Worm (Caenorhabditis elegans): ENCODE measurements around the gene cnc-11.

cnc-11 gene

ce11 chrV:1445081-1445480 lies 2.9 kb downstream of the cnc-11 start, which contains the start of gene cnc-5 (continued):
- TF ChIP-seq unc-130 (GFP tag; optimal IDR thresholded peaks at IDR 0.05) (no peak), die-1 (tag; optimal IDR thresholded peaks at IDR 0.05) (no peak)

DNA sequence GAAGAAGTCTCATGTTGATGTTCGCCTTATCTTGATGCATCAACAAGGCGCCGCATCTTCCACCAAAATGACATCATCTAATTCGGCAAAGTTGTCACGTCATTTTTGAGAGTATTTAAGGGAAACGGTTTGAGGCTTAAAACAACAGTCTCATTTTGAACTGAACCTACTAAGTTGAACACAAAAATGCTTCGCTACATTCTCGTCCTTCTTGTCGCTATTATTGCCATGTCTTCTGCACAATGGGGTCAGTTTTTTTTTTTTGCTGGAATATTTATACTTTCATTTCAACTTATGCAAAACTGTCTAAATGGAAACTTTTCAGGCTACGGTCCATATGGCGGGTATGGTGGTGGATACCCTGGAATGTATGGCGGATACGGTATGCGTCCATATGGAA lies 4.9 kb downstream of the cnc-11 start, which contains the start of gene cnc-4:
Gene cnc-4, plus strand, starts transcription at position 117 of the 400 bp plus-strand sequence.
- TF ChIP-seq unc-130 (GFP tag; optimal IDR thresholded peaks at IDR 0.05) (no peak), Y53G8AR.9 (GFP tag; conservative IDR thresholded peaks at IDR 0.05) (no peak), F10E7.11 (tag; optimal IDR thresholded peaks at IDR 0.05) (no peak), hlh-12 (tag; optimal IDR thresholded peaks at IDR 0.05) (no peak), ama-1 (optimal IDR thresholded peaks at IDR 0.05) (no peak), ama-1 (GFP tag; optimal IDR thresholded peaks at IDR 0.05) (no peak), nhr-80 (tag; optimal IDR thresholded peaks at IDR 0.05) (no peak), zim-3 (tag; optimal IDR thresholded peaks at IDR 0.05) (no peak), attf-5 (GFP tag; optimal IDR thresholded peaks at IDR 0.05) (no peak), mes-4 (tag; optimal IDR thresholded peaks at IDR 0.05) (no peak)

DNA sequence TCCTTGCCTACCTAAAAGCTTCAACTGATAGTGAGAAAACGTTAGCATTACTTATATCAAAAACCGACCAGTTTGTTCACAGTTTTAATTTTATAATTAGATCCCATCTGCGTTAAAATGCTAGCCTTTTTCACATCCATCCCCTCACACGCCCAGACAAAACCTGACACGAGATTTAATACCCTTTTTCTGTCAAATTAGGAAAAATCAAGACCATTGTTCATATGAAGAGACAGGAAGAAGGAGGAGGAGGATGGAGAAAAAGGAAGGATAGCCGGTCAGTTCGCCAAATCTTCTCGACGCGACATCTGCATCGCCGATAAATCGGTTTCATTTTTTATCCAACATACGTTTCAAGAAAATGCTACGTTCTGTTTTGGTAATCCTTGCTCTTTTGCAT lies 5.6 kb downstream of the cnc-11 start, which contains the start of gene cnc-3:
Gene cnc-3, plus strand, starts transcription at position 281 of the 400 bp plus-strand sequence.
- no peak for TF ChIP-seq tlf-1 (GFP tag; optimal IDR thresholded peaks at IDR 0.05)
- no peak for TF ChIP-seq lag-1 (GFP tag; IDR thresholded peaks at IDR 0.05)
- TF ChIP-seq ekl-4 (GFP tag; IDR thresholded peaks at IDR 0.05) = no peak
- TF ChIP-seq lin-40 (tag; optimal IDR thresholded peaks at IDR 0.05) = no peak
- TF ChIP-seq nhr-120 (GFP tag; IDR thresholded peaks at IDR 0.05) = no peak
- no peak for TF ChIP-seq ccch-3 (GFP tag; optimal IDR thresholded peaks at IDR 0.05)
- TF ChIP-seq nfyb-1 (GFP tag; IDR thresholded peaks at IDR 0.05) = 0 out of 2 replicates have a peak, but pooled peaks have one; percentile 45
- no peak for TF ChIP-seq F57C9.4 (tag; optimal IDR thresholded peaks at IDR 0.05)
- TF ChIP-seq lin-26 (GFP tag; IDR thresholded peaks at IDR 0.05) = no peak

DNA sequence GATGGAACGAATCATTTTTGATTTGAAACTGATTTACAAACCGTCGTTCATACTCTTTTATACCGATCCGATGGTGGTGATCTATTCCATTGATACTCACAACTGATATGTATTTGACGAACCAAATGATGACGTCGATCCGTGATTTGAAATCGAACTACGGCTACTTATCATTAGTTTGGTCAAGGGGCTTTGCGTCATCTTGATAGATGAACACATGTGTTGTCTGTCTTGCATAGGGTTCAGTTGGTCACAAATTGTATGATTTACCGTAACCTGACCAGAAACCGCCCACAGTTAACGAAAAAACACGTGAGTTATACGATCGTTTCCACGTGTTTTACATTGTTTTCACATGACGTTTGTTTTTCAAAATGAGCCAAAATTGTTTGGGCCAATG lies 8.0 kb downstream of the cnc-11 start, which contains the start of gene cnc-2:
Gene cnc-2, minus strand, starts transcription at position 24 of the 400 bp plus-strand sequence.
- TF ChIP-seq F49E8.2 (tag; optimal IDR thresholded peaks at IDR 0.05; ENCODE audit: insufficient read depth) (no peak), hmg-20 (GFP tag; IDR thresholded peaks at IDR 0.05) (no peak), hsf-1 (GFP tag; IDR thresholded peaks at IDR 0.05) (no peak), hmg-1.2 (GFP tag; IDR thresholded peaks at IDR 0.05) (no peak), ceh-58 (GFP tag; IDR thresholded peaks at IDR 0.05) (no peak), attf-6 (GFP tag; IDR thresholded peaks at IDR 0.05) (no peak), unc-62 (GFP tag; optimal IDR thresholded peaks at IDR 0.05) (no peak), hlh-12 (tag; optimal IDR thresholded peaks at IDR 0.05) (no peak), C17E4.6 (GFP tag; IDR thresholded peaks at IDR 0.05) (no peak), ztf-6 (GFP tag; IDR thresholded peaks at IDR 0.05) (no peak)

- TF ChIP-seq F52B5.7 (tag; optimal IDR thresholded peaks at IDR 0.05) = no peak
These were observed 9.2 kb downstream of the cnc-11 start, which contains the start of gene srj-23 for ce11 chrV:1451334-1451733. Gene srj-23 (plus strand): TSS chrV:1451634.

DNA sequence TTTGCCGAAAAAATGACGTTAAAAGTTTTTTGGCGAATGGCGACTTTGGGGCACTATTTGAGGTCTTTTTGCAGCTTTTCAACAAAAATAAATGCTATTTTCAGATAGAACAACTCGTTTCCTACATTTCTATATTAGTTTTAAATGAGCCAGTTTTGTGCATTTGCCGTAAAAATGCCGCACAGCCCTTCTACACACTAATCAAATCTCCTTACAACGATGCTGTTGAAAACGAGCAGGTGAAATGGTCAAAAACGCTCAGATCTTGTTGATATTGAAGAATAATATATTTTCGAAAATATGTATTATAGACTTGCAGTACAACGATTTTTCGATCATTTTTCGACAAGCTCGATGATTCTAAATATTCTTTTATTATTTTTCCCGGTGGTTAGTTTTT lies 12.6 kb downstream of the cnc-11 start, which contains the start of gene chil-14:
Gene chil-14, plus strand, starts transcription at position 301 of the 400 bp plus-strand sequence.
- no peak for TF ChIP-seq zim-3 (tag; optimal IDR thresholded peaks at IDR 0.05)
- TF ChIP-seq cebp-2 (GFP tag; IDR thresholded peaks at IDR 0.05) = no peak
- no peak for TF ChIP-seq madf-8 (GFP tag; conservative IDR thresholded peaks at IDR 0.05)
- no peak for TF ChIP-seq ceh-27 (GFP tag; optimal IDR thresholded peaks at IDR 0.05)
- no peak for TF ChIP-seq F37B4.10 (GFP tag; IDR thresholded peaks at IDR 0.05)
- TF ChIP-seq mcd-1 (GFP tag; IDR thresholded peaks at IDR 0.05) = no peak
- no peak for TF ChIP-seq nfya-1 (tag; optimal IDR thresholded peaks at IDR 0.05; ENCODE audit: borderline replicate concordance, insufficient read depth)
- no peak for TF ChIP-seq F57A8.1 (GFP tag; optimal IDR thresholded peaks at IDR 0.05)
- TF ChIP-seq nhr-90 (tag; optimal IDR thresholded peaks at IDR 0.05) = no peak
- TF ChIP-seq unc-130 (GFP tag; optimal IDR thresholded peaks at IDR 0.05) = no peak
- no peak for TF ChIP-seq ztf-22 (GFP tag; optimal IDR thresholded peaks at IDR 0.05)
- TF ChIP-seq F22D6.2 (tag; optimal IDR thresholded peaks at IDR 0.05) = no peak
- no peak for TF ChIP-seq lsy-27 (tag; optimal IDR thresholded peaks at IDR 0.05; ENCODE audit: borderline replicate concordance, insufficient read depth)
